Worm (Caenorhabditis elegans) whole organism, early embryonic: ENCODE data around the gene mfsd-12.

Source experiments
- B0310.2 ChIP-seq: sonication (generic microtip); optimal IDR thresholded peaks from 2 replicates; lab custom pipeline; 2016; ENCODE audit warnings: mild to moderate bottlenecking, missing genetic modification characterization, missing compliant biosample characterization
- F13C5.2 ChIP-seq: sonication (generic microtip); optimal IDR thresholded peaks from 2 replicates; lab custom pipeline; 2017; ENCODE audit warnings: mild to moderate bottlenecking, missing genetic modification characterization, inconsistent platforms, missing compliant biosample characterization
- aly-1 ChIP-seq: sonication (generic microtip); optimal IDR thresholded peaks from 2 replicates; lab custom pipeline; 2016; ENCODE audit warnings: missing genetic modification characterization, missing compliant biosample characterization
- ama-1 ChIP-seq: fragments of 150-350 bp; optimal IDR thresholded peaks from 2 replicates; lab custom pipeline; 2014
- ceh-13 ChIP-seq: fragments of 200-800 bp; sonication (Bioruptor generic); optimal IDR thresholded peaks from 2 replicates; lab custom pipeline; 2018; ENCODE audit warnings: mild to moderate bottlenecking, missing genetic modification characterization, missing compliant biosample characterization
- ceh-36 ChIP-seq: sonication (generic microtip); optimal IDR thresholded peaks from 2 replicates; lab custom pipeline; 2016; ENCODE audit warnings: missing genetic modification characterization, inconsistent platforms, missing compliant biosample characterization
- ets-7 ChIP-seq: sonication (generic microtip); optimal IDR thresholded peaks from 2 replicates; lab custom pipeline; 2016; ENCODE audit warnings: missing genotype, missing genetic modification characterization, missing compliant biosample characterization
- flt-1 ChIP-seq: fragments of 200-800 bp; sonication (Bioruptor generic); IDR thresholded peaks from 2 replicates; pipeline ENCODE4 v1.3.6; 2022; ENCODE audit warnings: missing genetic modification characterization, missing compliant biosample characterization
- hmbx-1 ChIP-seq: sonication (generic microtip); optimal IDR thresholded peaks from 2 replicates; lab custom pipeline; 2016; ENCODE audit warnings: mild to moderate bottlenecking, missing genetic modification characterization, missing compliant biosample characterization
- hmg-4 ChIP-seq: fragments of 200-800 bp; sonication (Bioruptor generic); optimal IDR thresholded peaks from 2 replicates; lab custom pipeline; 2018; ENCODE audit warnings: mild to moderate bottlenecking, missing genetic modification characterization, missing compliant biosample characterization
- hnd-1 ChIP-seq: sonication (generic microtip); optimal IDR thresholded peaks from 2 replicates; lab custom pipeline; 2016; ENCODE audit warnings: missing genetic modification characterization, missing compliant biosample characterization
- pes-1 ChIP-seq: fragments of 200-800 bp; sonication (Bioruptor generic); IDR thresholded peaks from 2 replicates; pipeline ENCODE4 v1.3.6; 2022; ENCODE audit warnings: missing genetic modification reagents, missing genetic modification characterization, missing compliant biosample characterization
- scrt-1 ChIP-seq: fragments of 200-800 bp; sonication (Bioruptor generic); IDR thresholded peaks from 2 replicates; pipeline ENCODE4 v1.3.6; 2022; ENCODE audit warnings: missing genetic modification characterization, missing compliant biosample characterization
- sea-1 ChIP-seq: fragments of 200-800 bp; sonication (Bioruptor generic); conservative IDR thresholded peaks from 2 replicates; pipeline ENCODE4 v1.3.6; 2022; ENCODE audit warnings: missing genetic modification characterization, missing compliant biosample characterization
- tbx-11 ChIP-seq: fragments of 200-800 bp; sonication (Bioruptor generic); IDR thresholded peaks from 2 replicates; pipeline ENCODE4 v1.3.6; 2022; ENCODE audit warnings: missing genetic modification characterization, missing compliant biosample characterization
- tbx-37 ChIP-seq: fragments of 200-800 bp; sonication (Bioruptor generic); conservative IDR thresholded peaks from 2 replicates; pipeline ENCODE4 v1.3.6; 2022; ENCODE audit warnings: missing genetic modification reagents, missing genetic modification characterization, missing compliant biosample characterization
- tra-4 ChIP-seq: sonication (generic microtip); optimal IDR thresholded peaks from 2 replicates; lab custom pipeline; 2017; ENCODE audit warnings: missing genetic modification characterization, missing compliant biosample characterization

The mfsd-12 gene

ce11 chrX:4667788-4668187, at the start of gene mfsd-12:
mfsd-12 (plus strand) TSS chrX:4668088.
- TF ChIP-seq scrt-1 (GFP tag; lab: Robert Waterston, UW): no peak
- TF ChIP-seq ama-1: no peak
- no peak for TF ChIP-seq flt-1 (GFP tag; lab: Robert Waterston, UW)
- no peak for TF ChIP-seq ets-7 (tag; lab: Kevin White, UChicago)
- no peak for TF ChIP-seq B0310.2 (tag; lab: Kevin White, UChicago)
- no peak for TF ChIP-seq ceh-13
- no peak for TF ChIP-seq tra-4 (tag; lab: Kevin White, UChicago)
- no peak for TF ChIP-seq hmbx-1 (tag; lab: Kevin White, UChicago)
- TF ChIP-seq aly-1: no peak
- TF ChIP-seq hnd-1 (tag; lab: Kevin White, UChicago): no peak
- TF ChIP-seq hmg-4 (GFP tag; lab: Kevin White, UChicago): no peak
- TF ChIP-seq sea-1: no peak
- TF ChIP-seq tbx-37 (GFP tag; lab: Robert Waterston, UW): no peak
- no peak for TF ChIP-seq ceh-36 (tag; lab: Kevin White, UChicago)
- no peak for TF ChIP-seq tbx-11
- TF ChIP-seq F13C5.2 (tag; lab: Kevin White, UChicago): no peak
- no peak for TF ChIP-seq pes-1 (GFP tag; lab: Robert Waterston, UW)

ce11 chrX:4619582-4619981, 48.3 kb upstream of the mfsd-12 start, which contains the start of gene pqn-65:
pqn-65 (minus strand) TSS chrX:4619635.
- TF ChIP-seq ets-7 (tag; lab: Kevin White, UChicago) (no peak), B0310.2 (tag; lab: Kevin White, UChicago) (no peak), hmg-4 (GFP tag; lab: Kevin White, UChicago) (no peak), hmbx-1 (tag; lab: Kevin White, UChicago) (no peak), ceh-13 (no peak), ama-1 (no peak), tbx-37 (GFP tag; lab: Robert Waterston, UW) (no peak), pes-1 (GFP tag; lab: Robert Waterston, UW) (no peak), ceh-36 (tag; lab: Kevin White, UChicago) (no peak), scrt-1 (GFP tag; lab: Robert Waterston, UW) (no peak), F13C5.2 (tag; lab: Kevin White, UChicago) (no peak), sea-1 (no peak), tra-4 (tag; lab: Kevin White, UChicago) (no peak), tbx-11 (no peak)

- TF ChIP-seq aly-1: peak; percentile 48
- TF ChIP-seq B0310.2 (tag; lab: Kevin White, UChicago): no peak
- no peak for TF ChIP-seq pes-1 (GFP tag; lab: Robert Waterston, UW)
- TF ChIP-seq hmg-4 (GFP tag; lab: Kevin White, UChicago): peak; percentile 37
These were observed 47.9 kb upstream of the mfsd-12 start for ce11 chrX:4620019-4620418.

- TF ChIP-seq ets-7 (tag; lab: Kevin White, UChicago) (no peak), tra-4 (tag; lab: Kevin White, UChicago) (no peak), F13C5.2 (tag; lab: Kevin White, UChicago) (no peak), hmg-4 (GFP tag; lab: Kevin White, UChicago) (no peak)
These were observed 45.9 kb upstream of the mfsd-12 start, which contains the start of gene C46C11.3 for ce11 chrX:4622024-4622423. C46C11.3 (plus strand) TSS chrX:4622324.

ce11 chrX:4623707-4624106, 44.2 kb upstream of the mfsd-12 start:
- TF ChIP-seq ceh-13 (no peak), ama-1 (no peak), scrt-1 (GFP tag; lab: Robert Waterston, UW) (no peak), ets-7 (tag; lab: Kevin White, UChicago) (no peak), ceh-36 (tag; lab: Kevin White, UChicago) (no peak), tbx-37 (GFP tag; lab: Robert Waterston, UW) (no peak), tra-4 (tag; lab: Kevin White, UChicago) (no peak), hmbx-1 (tag; lab: Kevin White, UChicago) (no peak), tbx-11 (no peak)

ce11 chrX:4625080-4625479, 42.8 kb upstream of the mfsd-12 start:
- TF ChIP-seq flt-1 (GFP tag; lab: Robert Waterston, UW): no peak
- TF ChIP-seq tbx-37 (GFP tag; lab: Robert Waterston, UW): no peak
- no peak for TF ChIP-seq B0310.2 (tag; lab: Kevin White, UChicago)
- TF ChIP-seq hmbx-1 (tag; lab: Kevin White, UChicago): no peak
- TF ChIP-seq pes-1 (GFP tag; lab: Robert Waterston, UW): no peak
- no peak for TF ChIP-seq hmg-4 (GFP tag; lab: Kevin White, UChicago)
- no peak for TF ChIP-seq hnd-1 (tag; lab: Kevin White, UChicago)
- TF ChIP-seq tra-4 (tag; lab: Kevin White, UChicago): no peak
- TF ChIP-seq sea-1: no peak
- TF ChIP-seq ceh-13: no peak
- TF ChIP-seq scrt-1 (GFP tag; lab: Robert Waterston, UW): no peak
- TF ChIP-seq aly-1: no peak

- TF ChIP-seq hnd-1 (tag; lab: Kevin White, UChicago) (no peak), tbx-37 (GFP tag; lab: Robert Waterston, UW) (no peak), B0310.2 (tag; lab: Kevin White, UChicago) (no peak), F13C5.2 (tag; lab: Kevin White, UChicago) (no peak), ceh-36 (tag; lab: Kevin White, UChicago) (no peak)
These were observed 41.0 kb upstream of the mfsd-12 start for ce11 chrX:4626891-4627290.

- no peak for TF ChIP-seq ceh-36 (tag; lab: Kevin White, UChicago)
- no peak for TF ChIP-seq ets-7 (tag; lab: Kevin White, UChicago)
- no peak for TF ChIP-seq pes-1 (GFP tag; lab: Robert Waterston, UW)
- TF ChIP-seq hmg-4 (GFP tag; lab: Kevin White, UChicago): no peak
- TF ChIP-seq tbx-37 (GFP tag; lab: Robert Waterston, UW): no peak
- no peak for TF ChIP-seq F13C5.2 (tag; lab: Kevin White, UChicago)
- TF ChIP-seq B0310.2 (tag; lab: Kevin White, UChicago): no peak
- TF ChIP-seq ceh-13: no peak
- no peak for TF ChIP-seq flt-1 (GFP tag; lab: Robert Waterston, UW)
- no peak for TF ChIP-seq scrt-1 (GFP tag; lab: Robert Waterston, UW)
- TF ChIP-seq hmbx-1 (tag; lab: Kevin White, UChicago): no peak
- no peak for TF ChIP-seq sea-1
- no peak for TF ChIP-seq ama-1
- TF ChIP-seq tbx-11: no peak
- TF ChIP-seq aly-1: no peak
- no peak for TF ChIP-seq tra-4 (tag; lab: Kevin White, UChicago)
- TF ChIP-seq hnd-1 (tag; lab: Kevin White, UChicago): no peak
These were observed 39.5 kb upstream of the mfsd-12 start for ce11 chrX:4628350-4628749.
